Worm (Caenorhabditis elegans): ENCODE measurements around the gene nhr-179.

The nhr-179 gene

ce11 chrV:1578572-1579230 is 40.0 kb downstream of the nhr-179 start:
- TF ChIP-seq pha-4 (GFP tag; IDR thresholded peaks at IDR 0.05) (no peak), pha-4 (tag; optimal IDR thresholded peaks at IDR 0.05) (no peak), dmd-8 (GFP tag; IDR thresholded peaks at IDR 0.05) (no peak), saeg-2 (GFP tag; IDR thresholded peaks at IDR 0.05) (no peak), dpl-1 (GFP tag; optimal IDR thresholded peaks at IDR 0.05) (no peak), madf-5 (GFP tag; IDR thresholded peaks at IDR 0.05) (0 out of 4 replicates have a peak, but pooled peaks of 1 of the 2 experiments have one; percentile 12), snpc-1.2 (GFP tag; IDR thresholded peaks at IDR 0.05) (no peak), lin-1 (GFP tag; IDR thresholded peaks at IDR 0.05) (no peak)

- TF ChIP-seq gei-8 (GFP tag; optimal IDR thresholded peaks at IDR 0.05) (no peak), lir-3 (tag; optimal IDR thresholded peaks at IDR 0.05) (no peak), arid-1 (GFP tag; conservative IDR thresholded peaks at IDR 0.05) (no peak), D1046.2 (GFP tag; IDR thresholded peaks at IDR 0.05) (no peak), F49E8.2 (tag; optimal IDR thresholded peaks at IDR 0.05; ENCODE audit: borderline replicate concordance) (no peak), hmg-1.1 (GFP tag; IDR thresholded peaks at IDR 0.05) (no peak), lin-39 (tag; optimal IDR thresholded peaks at IDR 0.05) (no peak), skn-1 (tag; optimal IDR thresholded peaks at IDR 0.05) (no peak), spr-3 (GFP tag; optimal IDR thresholded peaks at IDR 0.05) (no peak), snpc-1.2 (GFP tag; IDR thresholded peaks at IDR 0.05) (no peak), set-16 (GFP tag; IDR thresholded peaks at IDR 0.05) (peak; percentile 27; the same call in 1 of the 2 replicates), F44E2.7 (GFP tag; IDR thresholded peaks at IDR 0.05) (no peak), madf-9 (GFP tag; conservative IDR thresholded peaks at IDR 0.05) (no peak), unc-130 (GFP tag; optimal IDR thresholded peaks at IDR 0.05) (no peak), ztf-7 (tag; optimal IDR thresholded peaks at IDR 0.05) (no peak), dpl-1 (GFP tag; optimal IDR thresholded peaks at IDR 0.05) (no peak), unc-62 (GFP tag; optimal IDR thresholded peaks at IDR 0.05 in 1 of 2) (peak in 1 of 2 experiments; percentile 36), unc-62 (tag; optimal IDR thresholded peaks at IDR 0.05) (no peak), Y5F2A.4 (GFP tag; optimal IDR thresholded peaks at IDR 0.05) (no peak), madf-5 (GFP tag; IDR thresholded peaks at IDR 0.05) (no peak), aha-1 (tag) (peak; percentile 94), ceh-28 (tag; optimal IDR thresholded peaks at IDR 0.05) (no peak)
These were observed 41.5 kb downstream of the nhr-179 start for ce11 chrV:1577092-1577709.

- TF ChIP-seq unc-62 (GFP tag; optimal IDR thresholded peaks at IDR 0.05 in 1 of 2), result peak in 1 of 2 experiments; percentile 91
- no peak for TF ChIP-seq unc-62 (tag; optimal IDR thresholded peaks at IDR 0.05)
- TF ChIP-seq aha-1 (tag), result no peak
These were observed 43.1 kb downstream of the nhr-179 start for ce11 chrV:1575493-1576084.

- TF ChIP-seq unc-62 (GFP tag; optimal IDR thresholded peaks at IDR 0.05 in 1 of 2) (peak in 1 of 2 experiments; percentile 41), unc-62 (tag; optimal IDR thresholded peaks at IDR 0.05) (no peak), nhr-41 (GFP tag; IDR thresholded peaks at IDR 0.05) (no peak), aha-1 (tag) (peak; percentile 79), ceh-20 (GFP tag; IDR thresholded peaks at IDR 0.05) (no peak), mdt-29 (GFP tag; IDR thresholded peaks at IDR 0.05) (no peak)
These were observed 44.1 kb downstream of the nhr-179 start for ce11 chrV:1574599-1574998.

ce11 chrV:1572585-1572984 is 46.1 kb downstream of the nhr-179 start:
- TF ChIP-seq nhr-11 (tag; optimal IDR thresholded peaks at IDR 0.05), result no peak
- no peak for TF ChIP-seq zag-1 (tag; optimal IDR thresholded peaks at IDR 0.05)
- no peak for TF ChIP-seq lin-29 (GFP tag; IDR thresholded peaks at IDR 0.05)
- TF ChIP-seq F10B5.3 (tag; optimal IDR thresholded peaks at IDR 0.05), result no peak
- TF ChIP-seq pqm-1 (tag; optimal IDR thresholded peaks at IDR 0.05), result no peak
- TF ChIP-seq ZK337.2 (GFP tag; IDR thresholded peaks at IDR 0.05), result no peak
- TF ChIP-seq unc-130 (GFP tag; optimal IDR thresholded peaks at IDR 0.05), result no peak
- TF ChIP-seq dmd-9 (GFP tag; IDR thresholded peaks at IDR 0.05), result 0 out of 2 replicates have a peak, but pooled peaks have one; percentile 26
- TF ChIP-seq set-16 (GFP tag; IDR thresholded peaks at IDR 0.05), result no peak

Measured in whole organism, L4 larva.